Worm (Caenorhabditis elegans) whole organism, L1 larva: ENCODE results near the gene vha-14.

Source experiments
- Y116A8C.19 ChIP-seq: sonication (generic microtip); optimal IDR thresholded peaks from 2 replicates; lab custom pipeline; 2016; ENCODE audit warnings: missing compliant biosample characterization, missing genetic modification characterization, borderline replicate concordance
- blmp-1 ChIP-seq: fragments of 150-350 bp; optimal IDR thresholded peaks from 2 replicates; lab custom pipeline; 2014; ENCODE audit warnings: missing biosample characterization, missing genetic modification characterization
- efl-3 ChIP-seq: fragments of 200-800 bp; sonication (Bioruptor generic); optimal IDR thresholded peaks from 2 replicates; lab custom pipeline; 2018; ENCODE audit warnings: mild to moderate bottlenecking, missing genetic modification characterization, missing compliant biosample characterization
- elt-3 ChIP-seq, 6 experiments: fragments of 150-350 bp in 1 of 6; sonication (generic microtip); optimal IDR thresholded peaks; 2 replicates each; lab custom pipeline; 2017 to 2018; ENCODE audit warnings: missing biosample characterization in 6 of 6, missing genetic modification characterization in 6 of 6, inconsistent platforms in 1 of 6
- fkh-4 ChIP-seq: sonication (generic microtip); optimal IDR thresholded peaks from 2 replicates; lab custom pipeline; 2016; ENCODE audit warnings: missing compliant biosample characterization, missing genetic modification characterization, borderline replicate concordance
- fos-1 ChIP-seq: fragments of 150-350 bp; optimal IDR thresholded peaks from 2 replicates; lab custom pipeline; 2014; ENCODE audit warnings: missing biosample characterization, missing genetic modification characterization
- lin-39 ChIP-seq: fragments of 150-350 bp; optimal IDR thresholded peaks from 2 replicates; lab custom pipeline; 2014; ENCODE audit warnings: missing biosample characterization, missing genetic modification reagents, missing genetic modification characterization
- nhr-19 ChIP-seq: fragments of 200-800 bp; sonication (Bioruptor generic); conservative IDR thresholded peaks from 2 replicates; pipeline ENCODE4 v1.3.6; 2022; ENCODE audit warnings: missing genetic modification characterization, missing compliant biosample characterization
- nhr-237 ChIP-seq: fragments of 150-350 bp; optimal IDR thresholded peaks from 2 replicates; lab custom pipeline; 2014; ENCODE audit warnings: missing biosample characterization, missing genetic modification characterization
- nhr-77 ChIP-seq: fragments of 150-350 bp; optimal IDR thresholded peaks from 2 replicates; lab custom pipeline; 2014; ENCODE audit warnings: missing biosample characterization, missing genetic modification characterization
- pqm-1 ChIP-seq: sonication (generic microtip); optimal IDR thresholded peaks from 3 replicates; lab custom pipeline; 2017; ENCODE audit warnings: missing biosample characterization, missing genetic modification characterization
- sptf-1 ChIP-seq: fragments of 150-350 bp; optimal IDR thresholded peaks from 2 replicates; lab custom pipeline; 2014; ENCODE audit warnings: missing biosample characterization, missing genetic modification characterization
- tbx-2 ChIP-seq: sonication (generic microtip); optimal IDR thresholded peaks from 2 replicates; lab custom pipeline; 2016; ENCODE audit warnings: missing genetic modification characterization, missing compliant biosample characterization
- ztf-4 ChIP-seq: fragments of 150-350 bp; optimal IDR thresholded peaks from 2 replicates; lab custom pipeline; 2014; ENCODE audit warnings: missing biosample characterization, missing genetic modification characterization

- TF ChIP-seq nhr-19 (no peak), fkh-4 (tag; lab: Kevin White, UChicago) (no peak), fos-1 (tag; lab: Kevin White, UChicago) (no peak), pqm-1 (tag; lab: Kevin White, UChicago) (no peak), sptf-1 (no peak), Y116A8C.19 (tag; lab: Kevin White, UChicago) (no peak), blmp-1 (tag; lab: Kevin White, UChicago) (no peak), tbx-2 (tag; lab: Kevin White, UChicago) (no peak), lin-39 (tag; lab: Kevin White, UChicago) (no peak), nhr-77 (tag; lab: Kevin White, UChicago) (no peak), elt-3 (tag; optimal IDR thresholded peaks at IDR 0.05; lab: Kevin White, UChicago) (no peak), nhr-237 (tag; lab: Kevin White, UChicago) (no peak), ztf-4 (tag; lab: Kevin White, UChicago) (no peak), efl-3 (GFP tag; lab: Kevin White, UChicago) (no peak)
Measured at ce11 chrIII:9544820-9545219, 36.9 kb downstream of the vha-14 start, which contains the start of gene ZK1098.12.
